Fruit fly (Drosophila melanogaster) whole organism, embryonic: ENCODE results near the gene CG6431.
A peak's percentile ranks its signal among the peaks of the same experiment; 100 is the strongest.

Experiments
- CG10543 ChIP-seq: fragments of 200-800 bp; sonication (Bioruptor generic); optimal IDR thresholded peaks from 3 replicates; lab custom pipeline; 2017; ENCODE audit warnings: missing biosample characterization, mild to moderate bottlenecking, missing genetic modification characterization, moderate library complexity
- CG10565 ChIP-seq: fragments of 200-800 bp; sonication (Bioruptor generic); optimal IDR thresholded peaks from 3 replicates; lab custom pipeline; 2016; ENCODE audit warnings: missing biosample characterization, mild to moderate bottlenecking, missing genetic modification characterization
- CG11456 ChIP-seq: fragments of 200-800 bp; sonication (Bioruptor generic); IDR thresholded peaks from 3 replicates; pipeline ENCODE4 v1.3.6; 2022; ENCODE audit warnings: missing biosample characterization, missing genetic modification characterization
- CG14860 ChIP-seq: fragments of 200-800 bp; sonication (Bioruptor generic); IDR thresholded peaks from 3 replicates; pipeline ENCODE4 v1.3.6; 2022; ENCODE audit warnings: missing biosample characterization, missing genetic modification characterization; ENCODE audit not compliant: partially characterized antibody
- CG15514 ChIP-seq: fragments of 200-800 bp; sonication (Bioruptor generic); optimal IDR thresholded peaks from 3 replicates; lab custom pipeline; 2017; ENCODE audit warnings: missing biosample characterization, missing genetic modification characterization, mild to moderate bottlenecking, moderate library complexity, missing genetic modification reagents
- CG17328 ChIP-seq: fragments of 200-800 bp; sonication (Bioruptor generic); IDR thresholded peaks from 2 replicates; pipeline ENCODE4 v1.3.6; 2022; ENCODE audit warnings: missing biosample characterization, missing genetic modification characterization
- CG17912 ChIP-seq: fragments of 200-800 bp; sonication (Bioruptor generic); optimal IDR thresholded peaks from 2 replicates; lab custom pipeline; 2018; ENCODE audit warnings: missing biosample characterization, mild to moderate bottlenecking, missing genetic modification characterization
- CG18262 ChIP-seq: fragments of 200-800 bp; optimal IDR thresholded peaks from 3 replicates; lab custom pipeline; 2019; ENCODE audit warnings: missing biosample characterization, mild to moderate bottlenecking, missing genetic modification characterization, moderate library complexity
- CG18599 ChIP-seq: fragments of 200-800 bp; sonication (Bioruptor generic); optimal IDR thresholded peaks from 3 replicates; lab custom pipeline; 2017; ENCODE audit warnings: missing biosample characterization, missing genetic modification characterization, mild to moderate bottlenecking, moderate library complexity, missing genetic modification reagents
- CG18764 ChIP-seq: fragments of 200-800 bp; sonication (Bioruptor generic); optimal IDR thresholded peaks from 3 replicates; lab custom pipeline; 2016; ENCODE audit warnings: missing biosample characterization, missing genetic modification characterization
- CG2199 ChIP-seq: fragments of 200-800 bp; sonication (Bioruptor generic); IDR thresholded peaks from 3 replicates; pipeline ENCODE4 v1.3.6; 2022; ENCODE audit warnings: missing biosample characterization, missing genetic modification characterization
- CG2202 ChIP-seq: fragments of 200-800 bp; sonication (Bioruptor generic); optimal IDR thresholded peaks from 2 replicates; lab custom pipeline; 2018; ENCODE audit warnings: missing biosample characterization, mild to moderate bottlenecking, missing genetic modification characterization
- CG32772 ChIP-seq: fragments of 200-800 bp; sonication (Bioruptor generic); IDR thresholded peaks from 2 replicates; pipeline ENCODE4 v1.3.6; 2022; ENCODE audit warnings: missing biosample characterization, missing genetic modification characterization
- CG34422 ChIP-seq: fragments of 200-800 bp; sonication (Bioruptor generic); IDR thresholded peaks from 3 replicates; pipeline ENCODE4 v1.3.6; 2022; ENCODE audit warnings: missing biosample characterization, missing genetic modification characterization
- CG3995 ChIP-seq: fragments of 200-800 bp; sonication (Bioruptor generic); optimal IDR thresholded peaks from 3 replicates; lab custom pipeline; 2016; ENCODE audit warnings: missing biosample characterization, missing genetic modification characterization
- CG5953 ChIP-seq: fragments of 200-800 bp; sonication (Bioruptor generic); IDR thresholded peaks from 2 replicates; pipeline ENCODE4 v1.3.6; 2022; ENCODE audit warnings: missing biosample characterization, missing genetic modification characterization
- CG6175 ChIP-seq: fragments of 200-800 bp; sonication (Bioruptor generic); IDR thresholded peaks from 3 replicates; pipeline ENCODE4 v1.3.6; 2022; ENCODE audit warnings: missing biosample characterization, missing genetic modification characterization
- CG9215 ChIP-seq: fragments of 200-800 bp; sonication (Bioruptor generic); IDR thresholded peaks from 2 replicates; pipeline ENCODE4 v1.3.6; 2022; ENCODE audit warnings: missing biosample characterization, missing genetic modification characterization
- CG9797 ChIP-seq: fragments of 200-800 bp; sonication (Bioruptor generic); optimal IDR thresholded peaks from 3 replicates; lab custom pipeline; 2018; ENCODE audit warnings: missing biosample characterization, mild to moderate bottlenecking, missing genetic modification characterization
- CTCF ChIP-seq: fragments of 200-800 bp; sonication (Bioruptor generic); optimal IDR thresholded peaks from 2 replicates; lab custom pipeline; 2017; ENCODE audit warnings: missing biosample characterization, mild to moderate bottlenecking, missing genetic modification characterization, moderate library complexity
- Deaf1 ChIP-seq: fragments of 200-800 bp; optimal IDR thresholded peaks from 3 replicates; lab custom pipeline; 2019; ENCODE audit warnings: missing biosample characterization, mild to moderate bottlenecking, missing genetic modification characterization, moderate library complexity
- ERR ChIP-seq: fragments of 200-800 bp; sonication (Bioruptor generic); optimal IDR thresholded peaks from 2 replicates; lab custom pipeline; 2016; ENCODE audit warnings: missing biosample characterization, missing genetic modification characterization
- Elba2 ChIP-seq: fragments of 200-800 bp; sonication (Bioruptor generic); optimal IDR thresholded peaks from 3 replicates; lab custom pipeline; 2016; ENCODE audit warnings: missing biosample characterization, missing genetic modification characterization
- Fer2 ChIP-seq: fragments of 200-800 bp; sonication (Bioruptor generic); optimal IDR thresholded peaks from 2 replicates; lab custom pipeline; 2018; ENCODE audit warnings: missing biosample characterization, mild to moderate bottlenecking, missing genetic modification characterization, moderate library complexity
- HLH54F ChIP-seq: fragments of 200-800 bp; sonication (Bioruptor generic); optimal IDR thresholded peaks from 3 replicates; lab custom pipeline; 2016; ENCODE audit warnings: missing biosample characterization, missing genetic modification characterization
- MESR4 ChIP-seq: fragments of 200-800 bp; sonication (Bioruptor generic); optimal IDR thresholded peaks from 2 replicates; lab custom pipeline; 2018; ENCODE audit warnings: missing biosample characterization, mild to moderate bottlenecking, missing genetic modification characterization, moderate library complexity
- Mes4 ChIP-seq: fragments of 200-800 bp; sonication (Bioruptor generic); optimal IDR thresholded peaks from 2 replicates; lab custom pipeline; 2016; ENCODE audit warnings: missing biosample characterization, missing genetic modification characterization
- Neu2 ChIP-seq: fragments of 200-800 bp; sonication (Bioruptor generic); optimal IDR thresholded peaks from 3 replicates; lab custom pipeline; 2016; ENCODE audit warnings: missing biosample characterization, missing genetic modification characterization, borderline replicate concordance
- Nf-YC ChIP-seq: fragments of 200-800 bp; optimal IDR thresholded peaks from 3 replicates; lab custom pipeline; 2019; ENCODE audit warnings: missing biosample characterization, mild to moderate bottlenecking, missing genetic modification characterization, moderate library complexity
- PHDP ChIP-seq: fragments of 200-800 bp; sonication (Bioruptor generic); optimal IDR thresholded peaks from 3 replicates; lab custom pipeline; 2018; ENCODE audit warnings: missing biosample characterization, mild to moderate bottlenecking, missing genetic modification characterization, moderate library complexity
- Scr ChIP-seq: fragments of 200-800 bp; sonication (Bioruptor generic); IDR thresholded peaks from 2 replicates; pipeline ENCODE4 v1.3.6; 2022; ENCODE audit warnings: missing biosample characterization, missing genetic modification characterization; ENCODE audit not compliant: partially characterized antibody
- Xrp1 ChIP-seq: fragments of 200-800 bp; sonication (Bioruptor generic); IDR thresholded peaks from 2 replicates; pipeline ENCODE4 v1.3.6; 2022; ENCODE audit warnings: missing biosample characterization, missing genetic modification characterization
- btn ChIP-seq: fragments of 200-800 bp; sonication (Bioruptor generic); optimal IDR thresholded peaks from 2 replicates; lab custom pipeline; 2016; ENCODE audit warnings: missing biosample characterization, missing genetic modification characterization
- ci ChIP-seq: fragments of 200-800 bp; sonication (Bioruptor generic); IDR thresholded peaks from 3 replicates; pipeline ENCODE4 v1.3.6; 2022; ENCODE audit warnings: missing biosample characterization, missing genetic modification characterization
- dan ChIP-seq: fragments of 200-800 bp; sonication (Bioruptor generic); IDR thresholded peaks from 2 replicates; pipeline ENCODE4 v1.3.6; 2022; ENCODE audit warnings: missing biosample characterization, missing genetic modification characterization
- danr ChIP-seq: fragments of 200-800 bp; sonication (Bioruptor generic); IDR thresholded peaks from 2 replicates; pipeline ENCODE4 v1.3.6; 2022; ENCODE audit warnings: missing biosample characterization, missing genetic modification characterization
- emc ChIP-seq: fragments of 200-800 bp; sonication (Bioruptor generic); optimal IDR thresholded peaks from 2 replicates; lab custom pipeline; 2016; ENCODE audit warnings: missing biosample characterization, missing genetic modification characterization
- fd3F ChIP-seq: fragments of 200-800 bp; sonication (Bioruptor generic); optimal IDR thresholded peaks from 2 replicates; lab custom pipeline; 2018; ENCODE audit warnings: missing biosample characterization, mild to moderate bottlenecking, missing genetic modification characterization, moderate library complexity
- gce ChIP-seq: fragments of 200-800 bp; sonication (Bioruptor generic); IDR thresholded peaks from 3 replicates; pipeline ENCODE4 v1.3.6; 2022; ENCODE audit warnings: missing biosample characterization, missing genetic modification characterization
- jing ChIP-seq: fragments of 200-800 bp; sonication (Bioruptor generic); optimal IDR thresholded peaks from 2 replicates; lab custom pipeline; 2018; ENCODE audit warnings: missing biosample characterization, mild to moderate bottlenecking, missing genetic modification characterization
- klu ChIP-seq: fragments of 200-800 bp; sonication (Bioruptor generic); IDR thresholded peaks from 2 replicates; pipeline ENCODE4 v1.3.6; 2022; ENCODE audit warnings: missing biosample characterization, missing genetic modification characterization
- luna ChIP-seq: fragments of 200-800 bp; sonication (Bioruptor generic); optimal IDR thresholded peaks from 2 replicates; lab custom pipeline; 2016; ENCODE audit warnings: missing biosample characterization, missing genetic modification characterization
- nom ChIP-seq: fragments of 200-800 bp; sonication (Bioruptor generic); optimal IDR thresholded peaks from 2 replicates; lab custom pipeline; 2017; ENCODE audit warnings: missing biosample characterization, missing genetic modification characterization, mild to moderate bottlenecking, moderate library complexity, missing genetic modification reagents
- oc ChIP-seq: fragments of 200-800 bp; sonication (Bioruptor generic); optimal IDR thresholded peaks from 2 replicates; lab custom pipeline; 2018; ENCODE audit warnings: missing biosample characterization, mild to moderate bottlenecking, missing genetic modification characterization, moderate library complexity
- pan ChIP-seq, 4 experiments: fragments of >200 bp in 3 of 4; fragments of 200-800 bp in 1 of 4; sonication (Bioruptor generic) in 1 of 4; optimal IDR thresholded peaks in 3 of 4; IDR thresholded peaks in 1 of 4; 2 replicates each; pipeline versions ENCODE4 v1.3.6 to Lab custom; 2017 to 2022; ENCODE audit warnings: missing biosample characterization in 2 of 4, missing genetic modification characterization in 2 of 4, mixed read lengths in 1 of 4
- pfk ChIP-seq: fragments of 200-800 bp; sonication (Bioruptor generic); optimal IDR thresholded peaks from 2 replicates; lab custom pipeline; 2018; ENCODE audit warnings: missing biosample characterization, mild to moderate bottlenecking, missing genetic modification characterization, moderate library complexity
- phol ChIP-seq: fragments of 200-800 bp; sonication (Bioruptor generic); optimal IDR thresholded peaks from 3 replicates; lab custom pipeline; 2018; ENCODE audit warnings: missing biosample characterization, mild to moderate bottlenecking, missing genetic modification characterization, moderate library complexity
- so ChIP-seq: fragments of 200-800 bp; sonication (Bioruptor generic); IDR thresholded peaks from 3 replicates; pipeline ENCODE4 v1.3.6; 2022; ENCODE audit warnings: missing biosample characterization, missing genetic modification characterization
- wor ChIP-seq: fragments of 200-800 bp; sonication (Bioruptor generic); IDR thresholded peaks from 2 replicates; pipeline ENCODE4 v1.3.6; 2022; ENCODE audit warnings: missing biosample characterization, missing genetic modification characterization
- yki ChIP-seq: fragments of >200 bp; optimal IDR thresholded peaks from 3 replicates; lab custom pipeline; 2018

Gene CG6431

dm6 chr2L:10751879-10752620 lies 28.0 kb downstream of the CG6431 start (continued):
- no peak; the same call in 2 of the 3 replicates for TF ChIP-seq CG2199 (GFP tag; lab: Robert Waterston, UW)
- peak; percentile 97 for TF ChIP-seq CG2202 (tag; lab: Kevin White, UChicago)
- TF ChIP-seq CG18764: peak; percentile 92
- peak; percentile 44 for TF ChIP-seq Deaf1 (tag; lab: Kevin White, UChicago)
- TF ChIP-seq wor (GFP tag; lab: Robert Waterston, UW): no peak
- TF ChIP-seq Fer2: peak; percentile 62
- peak; percentile 65 for TF ChIP-seq pfk (GFP tag; lab: Kevin White, UChicago)
- TF ChIP-seq HLH54F (GFP tag; lab: Kevin White, UChicago): peak; percentile 58
- TF ChIP-seq jing (GFP tag; lab: Kevin White, UChicago): peak; percentile 63
- TF ChIP-seq CG17328 (GFP tag; lab: Robert Waterston, UW): peak; percentile 85
- peak; percentile 22 for TF ChIP-seq CTCF
- peak; percentile 16 for TF ChIP-seq CG3995
- peak; percentile 90 for TF ChIP-seq btn
- peak; percentile 53 for TF ChIP-seq CG17912 (GFP tag; lab: Kevin White, UChicago)
- TF ChIP-seq ERR (GFP tag; lab: Kevin White, UChicago): peak; percentile 76
- peak; percentile 37 for TF ChIP-seq MESR4 (GFP tag; lab: Kevin White, UChicago)
- no peak for TF ChIP-seq yki
- TF ChIP-seq phol: peak; percentile 75
- TF ChIP-seq gce (GFP tag; lab: Robert Waterston, UW): peak; percentile 92
- TF ChIP-seq oc (tag; lab: Kevin White, UChicago): peak; percentile 85
- TF ChIP-seq Nf-YC (tag; lab: Kevin White, UChicago): peak; percentile 3
- TF ChIP-seq luna (GFP tag; lab: Kevin White, UChicago): no peak
- peak; percentile 78 for TF ChIP-seq CG5953 (GFP tag; lab: Robert Waterston, UW)
- TF ChIP-seq Neu2 (GFP tag; lab: Kevin White, UChicago): peak; percentile 51
- peak; percentile 88 for TF ChIP-seq so (GFP tag; lab: Robert Waterston, UW)
- no peak; the same call in 1 of the 2 replicates for TF ChIP-seq klu (GFP tag; lab: Robert Waterston, UW)
- no peak for TF ChIP-seq CG14860 (GFP tag; lab: Robert Waterston, UW)
- TF ChIP-seq CG18599 (GFP tag; lab: Kevin White, UChicago): peak; percentile 83
- TF ChIP-seq pan (optimal IDR thresholded peaks at IDR 0.05; lab: Kevin White, UChicago): no peak
- peak in 1 of 2 experiments; percentile 85 for TF ChIP-seq pan (GFP tag; optimal IDR thresholded peaks at IDR 0.05 in 1 of 2, IDR thresholded peaks at IDR 0.05 in 1 of 2)
- TF ChIP-seq Mes4 (GFP tag; lab: Kevin White, UChicago): peak; percentile 95
- peak; percentile 80 for TF ChIP-seq CG34422 (GFP tag; lab: Robert Waterston, UW)
- no peak for TF ChIP-seq Scr (GFP tag; lab: Robert Waterston, UW)
- TF ChIP-seq fd3F: peak; percentile 86
- TF ChIP-seq emc (GFP tag; lab: Kevin White, UChicago): peak; percentile 3
- TF ChIP-seq CG10565 (GFP tag; lab: Kevin White, UChicago): peak; percentile 25
- TF ChIP-seq CG10543 (GFP tag; lab: Kevin White, UChicago): peak; percentile 75
- peak; percentile 51 for TF ChIP-seq CG9797 (GFP tag; lab: Kevin White, UChicago)
- peak; percentile 93 for TF ChIP-seq ci
- no peak for TF ChIP-seq nom (GFP tag; lab: Kevin White, UChicago)
- TF ChIP-seq dan: no peak
- TF ChIP-seq CG32772 (GFP tag; lab: Robert Waterston, UW): peak; percentile 63
- peak; percentile 55; the same call in 1 of the 3 replicates for TF ChIP-seq CG6175 (GFP tag; lab: Robert Waterston, UW)
- no peak for TF ChIP-seq CG9215 (GFP tag; lab: Robert Waterston, UW)
- TF ChIP-seq Elba2: no peak
- peak; percentile 97 for TF ChIP-seq Xrp1 (GFP tag; lab: Robert Waterston, UW)
- TF ChIP-seq CG15514 (GFP tag; lab: Kevin White, UChicago): peak; percentile 77
- peak; percentile 54 for TF ChIP-seq danr (GFP tag; lab: Robert Waterston, UW)
- peak; percentile 80 for TF ChIP-seq CG11456 (GFP tag; lab: Robert Waterston, UW)
- TF ChIP-seq PHDP (tag; lab: Kevin White, UChicago): peak; percentile 83
- TF ChIP-seq CG18262 (tag; lab: Kevin White, UChicago): peak; percentile 86
